Worm (Caenorhabditis elegans): ENCODE measurements around the gene msp-64.
"Not testable (repeated sequence)": the region's sequence is repeated elsewhere in the genome, so short reads cannot be mapped to it uniquely, and the experiment has no call there.

Gene msp-64

ce11 chrII:5820282-5820762 is 10.2 kb upstream of the msp-64 start, which contains the start of gene ehs-1:
ehs-1 (plus strand) TSS chrII:5820712.
- no peak for TF ChIP-seq T22C8.4 (GFP tag; IDR thresholded peaks at IDR 0.05)
- TF ChIP-seq klf-2 (GFP tag; conservative IDR thresholded peaks at IDR 0.05): no peak

ce11 chrII:5819655-5820054 is 9.5 kb upstream of the msp-64 start:
- TF ChIP-seq T22C8.4 (GFP tag; IDR thresholded peaks at IDR 0.05): no peak
- peak; percentile 52; the same call in 1 of the 2 replicates for TF ChIP-seq flt-1 (GFP tag; IDR thresholded peaks at IDR 0.05)
- 0 out of 2 replicates have a peak, but pooled peaks have one; percentile 48 for TF ChIP-seq ztf-23 (GFP tag; IDR thresholded peaks at IDR 0.05)

ce11 chrII:5818298-5818697 is 8.2 kb upstream of the msp-64 start, which contains the start of gene ZK1248.4:
ZK1248.4 (plus strand) TSS chrII:5818598.
- TF ChIP-seq T22C8.4 (GFP tag; IDR thresholded peaks at IDR 0.05) (no peak), ztf-29 (GFP tag; IDR thresholded peaks at IDR 0.05) (no peak), klf-2 (GFP tag; conservative IDR thresholded peaks at IDR 0.05) (no peak), ztf-23 (GFP tag; IDR thresholded peaks at IDR 0.05) (no peak), flt-1 (GFP tag; IDR thresholded peaks at IDR 0.05) (no peak), tab-1 (GFP tag; IDR thresholded peaks at IDR 0.05) (no peak), ref-1 (GFP tag; conservative IDR thresholded peaks at IDR 0.05) (no peak), cog-1 (tag; optimal IDR thresholded peaks at IDR 0.05) (no peak), med-1 (GFP tag; optimal IDR thresholded peaks at IDR 0.05; ENCODE audit: insufficient read depth) (no peak)

- no peak for TF ChIP-seq cog-1 (tag; optimal IDR thresholded peaks at IDR 0.05)
- no peak for TF ChIP-seq ztf-29 (GFP tag; IDR thresholded peaks at IDR 0.05)
- TF ChIP-seq flt-1 (GFP tag; IDR thresholded peaks at IDR 0.05): no peak
- no peak for TF ChIP-seq ztf-23 (GFP tag; IDR thresholded peaks at IDR 0.05)
- no peak for TF ChIP-seq ref-1 (GFP tag; conservative IDR thresholded peaks at IDR 0.05)
- TF ChIP-seq klf-2 (GFP tag; conservative IDR thresholded peaks at IDR 0.05): no peak
- TF ChIP-seq tab-1 (GFP tag; IDR thresholded peaks at IDR 0.05): no peak
- TF ChIP-seq med-1 (GFP tag; optimal IDR thresholded peaks at IDR 0.05; ENCODE audit: insufficient read depth): no peak
- no peak for TF ChIP-seq T22C8.4 (GFP tag; IDR thresholded peaks at IDR 0.05)
Observed at ce11 chrII:5816346-5816745, 6.2 kb upstream of the msp-64 start, which contains the start of gene ZK1248.20. ZK1248.20 (plus strand) TSS chrII:5816646.

- not testable (repeated sequence) for TF ChIP-seq ztf-23 (GFP tag; IDR thresholded peaks at IDR 0.05); med-1 (GFP tag; optimal IDR thresholded peaks at IDR 0.05; ENCODE audit: insufficient read depth); cog-1 (tag; optimal IDR thresholded peaks at IDR 0.05)
Observed at ce11 chrII:5815382-5815781, 5.3 kb upstream of the msp-64 start, which contains the start of gene wago-5. wago-5 (minus strand) TSS chrII:5815482.

ce11 chrII:5806563-5806962 is 3.6 kb downstream of the msp-64 start:
- TF ChIP-seq ref-1 (GFP tag; conservative IDR thresholded peaks at IDR 0.05) (no peak), flt-1 (GFP tag; IDR thresholded peaks at IDR 0.05) (no peak), ztf-23 (GFP tag; IDR thresholded peaks at IDR 0.05) (no peak), tab-1 (GFP tag; IDR thresholded peaks at IDR 0.05) (no peak), med-1 (GFP tag; optimal IDR thresholded peaks at IDR 0.05; ENCODE audit: insufficient read depth) (no peak), T22C8.4 (GFP tag; IDR thresholded peaks at IDR 0.05) (no peak), ztf-29 (GFP tag; IDR thresholded peaks at IDR 0.05) (no peak), klf-2 (GFP tag; conservative IDR thresholded peaks at IDR 0.05) (no peak)

- TF ChIP-seq T22C8.4 (GFP tag; IDR thresholded peaks at IDR 0.05): no peak
- no peak for TF ChIP-seq cog-1 (tag; optimal IDR thresholded peaks at IDR 0.05)
Observed at ce11 chrII:5805303-5805702, 4.8 kb downstream of the msp-64 start, which contains the start of gene K05F1.10. K05F1.10 (minus strand) TSS chrII:5805473.

ce11 chrII:5804288-5804687 is 5.8 kb downstream of the msp-64 start:
- TF ChIP-seq T22C8.4 (GFP tag; IDR thresholded peaks at IDR 0.05) (no peak), tab-1 (GFP tag; IDR thresholded peaks at IDR 0.05) (no peak), cog-1 (tag; optimal IDR thresholded peaks at IDR 0.05) (no peak), flt-1 (GFP tag; IDR thresholded peaks at IDR 0.05) (no peak), ztf-23 (GFP tag; IDR thresholded peaks at IDR 0.05) (no peak), klf-2 (GFP tag; conservative IDR thresholded peaks at IDR 0.05) (no peak)

ce11 chrII:5801075-5801474 is 9.1 kb downstream of the msp-64 start, which contains the start of the genes K05F1.9 and K05F1.1:
K05F1.9 (minus strand) TSS chrII:5801175.
K05F1.1 (plus strand) TSS chrII:5801382.
- no peak for TF ChIP-seq med-1 (GFP tag; optimal IDR thresholded peaks at IDR 0.05; ENCODE audit: insufficient read depth)
- TF ChIP-seq ref-1 (GFP tag; conservative IDR thresholded peaks at IDR 0.05): no peak
- no peak for TF ChIP-seq klf-2 (GFP tag; conservative IDR thresholded peaks at IDR 0.05)
- no peak for TF ChIP-seq T22C8.4 (GFP tag; IDR thresholded peaks at IDR 0.05)
- no peak for TF ChIP-seq cog-1 (tag; optimal IDR thresholded peaks at IDR 0.05)
- no peak for TF ChIP-seq ztf-29 (GFP tag; IDR thresholded peaks at IDR 0.05)
- no peak for TF ChIP-seq ztf-23 (GFP tag; IDR thresholded peaks at IDR 0.05)
- no peak for TF ChIP-seq tab-1 (GFP tag; IDR thresholded peaks at IDR 0.05)
- TF ChIP-seq flt-1 (GFP tag; IDR thresholded peaks at IDR 0.05): no peak

- no peak for TF ChIP-seq ztf-29 (GFP tag; IDR thresholded peaks at IDR 0.05)
- TF ChIP-seq T22C8.4 (GFP tag; IDR thresholded peaks at IDR 0.05): no peak
- no peak for TF ChIP-seq ztf-23 (GFP tag; IDR thresholded peaks at IDR 0.05)
- TF ChIP-seq tab-1 (GFP tag; IDR thresholded peaks at IDR 0.05): no peak
- no peak for TF ChIP-seq cog-1 (tag; optimal IDR thresholded peaks at IDR 0.05)
- no peak for TF ChIP-seq flt-1 (GFP tag; IDR thresholded peaks at IDR 0.05)
- TF ChIP-seq med-1 (GFP tag; optimal IDR thresholded peaks at IDR 0.05; ENCODE audit: insufficient read depth): no peak
- TF ChIP-seq ref-1 (GFP tag; conservative IDR thresholded peaks at IDR 0.05): no peak
- no peak for TF ChIP-seq klf-2 (GFP tag; conservative IDR thresholded peaks at IDR 0.05)
Observed at ce11 chrII:5799553-5799952, 10.6 kb downstream of the msp-64 start, which contains the start of gene K05F1.8. K05F1.8 (minus strand) TSS chrII:5799653.
